Fruit fly (Drosophila melanogaster) whole organism, embryonic: ENCODE results near the gene CG10140.
A peak's percentile ranks its signal among the peaks of the same experiment; 100 is the strongest.

Experiments used
- ATbp ChIP-seq: fragments of 200-800 bp; sonication (Bioruptor generic); optimal IDR thresholded peaks from 2 replicates; lab custom pipeline; 2017; ENCODE audit warnings: missing biosample characterization, mild to moderate bottlenecking, missing genetic modification characterization, missing genetic modification reagents
- Abd-B ChIP-seq: fragments of 200-800 bp; sonication (Bioruptor generic); optimal IDR thresholded peaks from 2 replicates; lab custom pipeline; 2018; ENCODE audit warnings: missing biosample characterization, mild to moderate bottlenecking, missing genetic modification characterization, moderate library complexity
- Asciz ChIP-seq: fragments of 200-800 bp; sonication (Bioruptor generic); optimal IDR thresholded peaks from 2 replicates; lab custom pipeline; 2017; ENCODE audit warnings: missing biosample characterization, mild to moderate bottlenecking, missing genetic modification characterization, missing genetic modification reagents
- Atf3 ChIP-seq: fragments of 200-800 bp; sonication (Bioruptor generic); optimal IDR thresholded peaks from 3 replicates; lab custom pipeline; 2016; ENCODE audit warnings: missing biosample characterization, missing genetic modification characterization
- B-H1 ChIP-seq: fragments of 200-800 bp; sonication (Bioruptor generic); IDR thresholded peaks from 3 replicates; pipeline ENCODE4 v1.3.6; 2022; ENCODE audit warnings: missing biosample characterization, missing genetic modification characterization
- CG10979 ChIP-seq: fragments of 200-800 bp; sonication (Bioruptor generic); optimal IDR thresholded peaks from 2 replicates; lab custom pipeline; 2018; ENCODE audit warnings: missing biosample characterization, mild to moderate bottlenecking, missing genetic modification characterization, moderate library complexity
- CG11456 ChIP-seq: fragments of 200-800 bp; sonication (Bioruptor generic); IDR thresholded peaks from 3 replicates; pipeline ENCODE4 v1.3.6; 2022; ENCODE audit warnings: missing biosample characterization, missing genetic modification characterization
- CG11695 ChIP-seq: fragments of 200-800 bp; sonication (Bioruptor generic); IDR thresholded peaks from 3 replicates; pipeline ENCODE4 v1.3.6; 2022; ENCODE audit warnings: missing biosample characterization, missing genetic modification characterization
- CG11696 ChIP-seq: fragments of 200-800 bp; sonication (Bioruptor generic); IDR thresholded peaks from 2 replicates; pipeline ENCODE4 v1.3.6; 2022; ENCODE audit warnings: missing biosample characterization, missing genetic modification characterization
- CG15073 ChIP-seq: fragments of 200-800 bp; sonication (Bioruptor generic); optimal IDR thresholded peaks from 2 replicates; lab custom pipeline; 2016; ENCODE audit warnings: missing biosample characterization, missing genetic modification characterization
- CG17361 ChIP-seq: fragments of 200-800 bp; sonication (Bioruptor generic); IDR thresholded peaks from 3 replicates; pipeline ENCODE4 v1.3.6; 2022; ENCODE audit warnings: missing biosample characterization, missing genetic modification characterization
- CG34224 ChIP-seq: fragments of 200-800 bp; sonication (Bioruptor generic); IDR thresholded peaks from 3 replicates; pipeline ENCODE4 v1.3.6; 2022; ENCODE audit warnings: missing biosample characterization, missing genetic modification characterization; ENCODE audit not compliant: partially characterized antibody
- CG7963 ChIP-seq: fragments of 200-800 bp; sonication (Bioruptor generic); IDR thresholded peaks from 3 replicates; pipeline ENCODE4 v1.3.6; 2022; ENCODE audit warnings: missing biosample characterization, missing genetic modification characterization; ENCODE audit not compliant: partially characterized antibody
- CG7987 ChIP-seq: fragments of 200-800 bp; sonication (Bioruptor generic); optimal IDR thresholded peaks from 2 replicates; lab custom pipeline; 2018; ENCODE audit warnings: missing biosample characterization, mild to moderate bottlenecking, missing genetic modification characterization, moderate library complexity
- CG8290 ChIP-seq, 3 experiments: fragments of 200-800 bp; sonication (Bioruptor generic); optimal IDR thresholded peaks; 2 replicates each; lab custom pipeline; 2016 to 2019; ENCODE audit warnings: missing biosample characterization in 3 of 3, missing genetic modification characterization in 3 of 3, mild to moderate bottlenecking in 2 of 3, moderate library complexity in 1 of 3
- CG8388 ChIP-seq: fragments of 200-800 bp; sonication (Bioruptor generic); optimal IDR thresholded peaks from 2 replicates; lab custom pipeline; 2019; ENCODE audit warnings: missing biosample characterization, mild to moderate bottlenecking, missing genetic modification characterization, moderate library complexity
- CG9817 ChIP-seq: fragments of 200-800 bp; sonication (Bioruptor generic); optimal IDR thresholded peaks from 2 replicates; lab custom pipeline; 2018; ENCODE audit warnings: missing biosample characterization, mild to moderate bottlenecking, missing genetic modification characterization, moderate library complexity
- Camta ChIP-seq: fragments of 200-800 bp; sonication (Bioruptor generic); optimal IDR thresholded peaks from 2 replicates; lab custom pipeline; 2016; ENCODE audit warnings: missing biosample characterization, missing genetic modification characterization
- Dbx ChIP-seq: fragments of 200-800 bp; sonication (Bioruptor generic); IDR thresholded peaks from 3 replicates; pipeline ENCODE4 v1.3.6; 2022; ENCODE audit warnings: missing biosample characterization, missing genetic modification characterization
- Dip3 ChIP-seq: fragments of 200-800 bp; sonication (Bioruptor generic); optimal IDR thresholded peaks from 3 replicates; lab custom pipeline; 2016; ENCODE audit warnings: missing biosample characterization, missing genetic modification characterization
- Gsc ChIP-seq: fragments of 200-800 bp; sonication (Bioruptor generic); IDR thresholded peaks from 2 replicates; pipeline ENCODE4 v1.3.6; 2022; ENCODE audit warnings: missing biosample characterization, missing genetic modification characterization
- Mrtf ChIP-seq: fragments of 200-800 bp; sonication (Bioruptor generic); IDR thresholded peaks from 3 replicates; pipeline ENCODE4 v1.3.6; 2022; ENCODE audit warnings: missing biosample characterization, missing genetic modification characterization
- NC2β ChIP-seq: fragments of 200-800 bp; sonication (Bioruptor generic); optimal IDR thresholded peaks from 2 replicates; lab custom pipeline; 2016; ENCODE audit warnings: missing biosample characterization, missing genetic modification characterization
- Nf-YC ChIP-seq: fragments of 200-800 bp; optimal IDR thresholded peaks from 3 replicates; lab custom pipeline; 2019; ENCODE audit warnings: missing biosample characterization, mild to moderate bottlenecking, missing genetic modification characterization, moderate library complexity
- Pdp1 ChIP-seq, 2 experiments: fragments of 200-800 bp; sonication (Bioruptor generic); optimal IDR thresholded peaks; 3 replicates each; lab custom pipeline; 2016; ENCODE audit warnings: missing biosample characterization in 2 of 2, missing genetic modification characterization in 2 of 2, mild to moderate bottlenecking in 1 of 2, moderate library complexity in 1 of 2
- Scr ChIP-seq: fragments of 200-800 bp; sonication (Bioruptor generic); IDR thresholded peaks from 2 replicates; pipeline ENCODE4 v1.3.6; 2022; ENCODE audit warnings: missing biosample characterization, missing genetic modification characterization; ENCODE audit not compliant: partially characterized antibody
- Side ChIP-seq: fragments of 200-800 bp; sonication (Bioruptor generic); optimal IDR thresholded peaks from 2 replicates; lab custom pipeline; 2016; ENCODE audit warnings: missing biosample characterization, missing genetic modification characterization
- Tbp ChIP-seq: fragments of >200 bp; optimal IDR thresholded peaks from 2 replicates; lab custom pipeline; 2018; ENCODE audit warnings: missing biosample characterization, missing genetic modification characterization
- abd-A ChIP-seq: fragments of 200-800 bp; sonication (Bioruptor generic); optimal IDR thresholded peaks from 3 replicates; lab custom pipeline; 2019; ENCODE audit warnings: missing biosample characterization, mild to moderate bottlenecking, missing genetic modification characterization, moderate library complexity
- ase ChIP-seq: fragments of 200-800 bp; sonication (Bioruptor generic); IDR thresholded peaks from 3 replicates; pipeline ENCODE4 v1.3.6; 2022; ENCODE audit warnings: missing biosample characterization, missing genetic modification characterization
- ash1 ChIP-seq: fragments of 200-800 bp; sonication (Bioruptor generic); optimal IDR thresholded peaks from 2 replicates; lab custom pipeline; 2018; ENCODE audit warnings: missing biosample characterization, mild to moderate bottlenecking, missing genetic modification characterization
- cas ChIP-seq: fragments of 200-800 bp; sonication (Bioruptor generic); IDR thresholded peaks from 2 replicates; pipeline ENCODE4 v1.3.6; 2022; ENCODE audit warnings: missing biosample characterization, missing genetic modification characterization
- caup ChIP-seq: fragments of 200-800 bp; sonication (Bioruptor generic); optimal IDR thresholded peaks from 3 replicates; lab custom pipeline; 2017; ENCODE audit warnings: missing biosample characterization, mild to moderate bottlenecking, missing genetic modification characterization, moderate library complexity; ENCODE audit not compliant: severe bottlenecking
- chn ChIP-seq: fragments of 200-800 bp; sonication (Bioruptor generic); optimal IDR thresholded peaks from 2 replicates; lab custom pipeline; 2016; ENCODE audit warnings: missing biosample characterization, missing genetic modification characterization
- exex ChIP-seq: fragments of 200-800 bp; sonication (Bioruptor generic); optimal IDR thresholded peaks from 4 replicates; lab custom pipeline; 2018; ENCODE audit warnings: missing biosample characterization, mild to moderate bottlenecking, missing genetic modification characterization, moderate library complexity
- fru ChIP-seq: fragments of >200 bp; optimal IDR thresholded peaks from 2 replicates; lab custom pipeline; 2017
- gsb ChIP-seq: fragments of 200-800 bp; sonication (Bioruptor generic); IDR thresholded peaks from 2 replicates; pipeline ENCODE4 v1.3.6; 2022; ENCODE audit warnings: missing biosample characterization, missing genetic modification characterization
- gt ChIP-seq: fragments of 200-800 bp; sonication (Bioruptor generic); IDR thresholded peaks from 2 replicates; pipeline ENCODE4 v1.3.6; 2022; ENCODE audit warnings: missing biosample characterization, missing genetic modification characterization
- inv ChIP-seq: fragments of 200-800 bp; sonication (Bioruptor generic); IDR thresholded peaks from 2 replicates; pipeline ENCODE4 v1.3.6; 2022; ENCODE audit warnings: missing biosample characterization, missing genetic modification characterization; ENCODE audit not compliant: partially characterized antibody
- lmd ChIP-seq: fragments of 200-800 bp; sonication (Bioruptor generic); IDR thresholded peaks from 2 replicates; pipeline ENCODE4 v1.3.6; 2022; ENCODE audit warnings: missing biosample characterization, missing genetic modification characterization
- mld ChIP-seq: fragments of 200-800 bp; sonication (Bioruptor generic); IDR thresholded peaks from 3 replicates; pipeline ENCODE4 v1.3.6; 2022; ENCODE audit warnings: missing biosample characterization, missing genetic modification characterization; ENCODE audit not compliant: partially characterized antibody
- nau ChIP-seq: fragments of 200-800 bp; sonication (Bioruptor generic); optimal IDR thresholded peaks from 3 replicates; lab custom pipeline; 2017; ENCODE audit warnings: missing biosample characterization, mild to moderate bottlenecking, missing genetic modification characterization, missing genetic modification reagents
- pb ChIP-seq: fragments of 200-800 bp; sonication (Bioruptor generic); optimal IDR thresholded peaks from 3 replicates; lab custom pipeline; 2016; ENCODE audit warnings: missing biosample characterization, missing genetic modification characterization
- pnt ChIP-seq: fragments of 200-800 bp; sonication (Bioruptor generic); optimal IDR thresholded peaks from 3 replicates; lab custom pipeline; 2016; ENCODE audit warnings: missing biosample characterization, missing genetic modification characterization
- pros ChIP-seq: fragments of 200-800 bp; sonication (Bioruptor generic); optimal IDR thresholded peaks from 3 replicates; lab custom pipeline; 2019; ENCODE audit warnings: missing biosample characterization, mild to moderate bottlenecking, missing genetic modification characterization, moderate library complexity
- ranshi ChIP-seq: fragments of 200-800 bp; sonication (Bioruptor generic); IDR thresholded peaks from 2 replicates; pipeline ENCODE4 v1.3.6; 2022; ENCODE audit warnings: missing biosample characterization, missing genetic modification characterization
- tgo ChIP-seq: fragments of 200-800 bp; sonication (Bioruptor generic); IDR thresholded peaks from 3 replicates; pipeline ENCODE4 v1.3.6; 2022; ENCODE audit warnings: missing biosample characterization, missing genetic modification characterization
- unc-4 ChIP-seq: fragments of 200-800 bp; sonication (Bioruptor generic); IDR thresholded peaks from 2 replicates; pipeline ENCODE4 v1.3.6; 2022; ENCODE audit warnings: missing biosample characterization, missing genetic modification characterization; ENCODE audit not compliant: partially characterized antibody
- wek ChIP-seq: fragments of 200-800 bp; sonication (Bioruptor generic); optimal IDR thresholded peaks from 3 replicates; lab custom pipeline; 2018; ENCODE audit warnings: missing biosample characterization, mild to moderate bottlenecking, missing genetic modification characterization, moderate library complexity
- z ChIP-seq: fragments of 200-800 bp; sonication (Bioruptor generic); IDR thresholded peaks from 3 replicates; pipeline ENCODE4 v1.3.6; 2022; ENCODE audit warnings: missing biosample characterization, missing genetic modification characterization
- zf30C ChIP-seq: fragments of 200-800 bp; sonication (Bioruptor generic); optimal IDR thresholded peaks from 3 replicates; lab custom pipeline; 2018; ENCODE audit warnings: missing biosample characterization, mild to moderate bottlenecking, missing genetic modification characterization

CG10140 gene

dm6 chr3L:13410999-13411398 lies 29.3 kb downstream of the CG10140 start (continued):
- peak; percentile 83 for TF ChIP-seq CG11456 (GFP tag; lab: Robert Waterston, UW)
- no peak for TF ChIP-seq abd-A (tag; lab: Kevin White, UChicago)
- TF ChIP-seq Atf3 (GFP tag; lab: Kevin White, UChicago) = no peak
- TF ChIP-seq wek (GFP tag; lab: Kevin White, UChicago) = no peak
- TF ChIP-seq mld = no peak
- peak; percentile 8 for TF ChIP-seq Nf-YC (tag; lab: Kevin White, UChicago)
- peak; percentile 13 for TF ChIP-seq chn (GFP tag; lab: Kevin White, UChicago)
- no peak for TF ChIP-seq CG34224 (GFP tag; lab: Robert Waterston, UW)
- no peak for TF ChIP-seq nau (GFP tag; lab: Kevin White, UChicago)
- no peak for TF ChIP-seq CG7987 (GFP tag; lab: Kevin White, UChicago)
- TF ChIP-seq CG11696 (GFP tag; lab: Robert Waterston, UW) = no peak
- peak; percentile 16 for TF ChIP-seq CG8388 (GFP tag; lab: Kevin White, UChicago)
- peak; percentile 14 for TF ChIP-seq Dip3 (GFP tag; lab: Kevin White, UChicago)
- TF ChIP-seq CG8290 (GFP tag; optimal IDR thresholded peaks at IDR 0.05; lab: Kevin White, UChicago) = peak; percentile 26
- no peak for TF ChIP-seq CG8290 (tag; optimal IDR thresholded peaks at IDR 0.05; lab: Kevin White, UChicago)
- no peak for TF ChIP-seq zf30C (GFP tag; lab: Kevin White, UChicago)
- no peak for TF ChIP-seq CG7963 (GFP tag; lab: Robert Waterston, UW)
- no peak for TF ChIP-seq B-H1 (GFP tag; lab: Robert Waterston, UW)
- TF ChIP-seq CG17361 (GFP tag; lab: Robert Waterston, UW) = peak; percentile 42; the same call in 2 of the 3 replicates
- no peak for TF ChIP-seq NC2β (GFP tag; lab: Kevin White, UChicago)
- no peak; the same call in 1 of the 2 replicates for TF ChIP-seq lmd (GFP tag; lab: Robert Waterston, UW)
- no peak for TF ChIP-seq Scr
- TF ChIP-seq caup (GFP tag; lab: Kevin White, UChicago) = no peak
- 0 out of 3 replicates have a peak, but pooled peaks have one; percentile 23 for TF ChIP-seq tgo (GFP tag; lab: Robert Waterston, UW)
- TF ChIP-seq gsb (GFP tag; lab: Robert Waterston, UW) = no peak
- peak; percentile 33 to 47 for TF ChIP-seq Pdp1 (GFP tag; optimal IDR thresholded peaks at IDR 0.05; lab: Kevin White, UChicago)
- TF ChIP-seq z (GFP tag; lab: Robert Waterston, UW) = no peak
- TF ChIP-seq Abd-B (GFP tag; lab: Kevin White, UChicago) = no peak
- no peak for TF ChIP-seq inv
- TF ChIP-seq CG15073 (GFP tag; lab: Kevin White, UChicago) = no peak
- no peak for TF ChIP-seq exex (tag; lab: Kevin White, UChicago)
- no peak for TF ChIP-seq CG11695 (GFP tag; lab: Robert Waterston, UW)
- TF ChIP-seq ranshi (GFP tag; lab: Robert Waterston, UW) = no peak
- TF ChIP-seq CG10979 = peak; percentile 100
- TF ChIP-seq CG9817 (tag; lab: Kevin White, UChicago) = peak; percentile 48
- no peak for TF ChIP-seq Tbp (GFP tag; lab: Kevin White, UChicago)
- TF ChIP-seq Asciz (GFP tag; lab: Kevin White, UChicago) = no peak
- peak; percentile 21 for TF ChIP-seq Camta (GFP tag; lab: Kevin White, UChicago)
- TF ChIP-seq Side = no peak
- no peak for TF ChIP-seq pb (GFP tag; lab: Kevin White, UChicago)
- TF ChIP-seq Mrtf (GFP tag; lab: Robert Waterston, UW) = no peak
- TF ChIP-seq ATbp = no peak
- no peak for TF ChIP-seq unc-4 (GFP tag; lab: Robert Waterston, UW)
- TF ChIP-seq ase (GFP tag; lab: Robert Waterston, UW) = no peak
- peak; percentile 29 for TF ChIP-seq pnt (GFP tag; lab: Kevin White, UChicago)
- TF ChIP-seq cas (GFP tag; lab: Robert Waterston, UW) = no peak
- TF ChIP-seq ash1 (GFP tag; lab: Kevin White, UChicago) = no peak
- TF ChIP-seq Gsc (GFP tag; lab: Robert Waterston, UW) = no peak
- TF ChIP-seq fru = no peak
- peak; percentile 28; the same call in 1 of the 3 replicates for TF ChIP-seq Dbx (GFP tag; lab: Robert Waterston, UW)
- no peak for TF ChIP-seq pros (GFP tag; lab: Kevin White, UChicago)
- no peak for TF ChIP-seq gt (GFP tag; lab: Robert Waterston, UW)
